Worm (Caenorhabditis elegans) whole organism, L2 larva: ENCODE results near the gene K09E4.4.

Source experiments
- R02D3.7 ChIP-seq: fragments of 150-350 bp; optimal IDR thresholded peaks from 2 replicates; lab custom pipeline; 2014; ENCODE audit warnings: missing biosample characterization, missing genetic modification characterization
- ama-1 ChIP-seq: fragments of 150-350 bp; optimal IDR thresholded peaks from 2 replicates; lab custom pipeline; 2018; ENCODE audit warnings: inconsistent platforms
- lsy-2 ChIP-seq, 2 experiments: fragments of 150-350 bp in 1 of 2; sonication (generic microtip) in 1 of 2; optimal IDR thresholded peaks; 2 replicates each; lab custom pipeline; 2014 to 2017; ENCODE audit warnings: missing biosample characterization in 2 of 2, missing genetic modification characterization in 2 of 2
- nhr-12 ChIP-seq: fragments of 150-350 bp; optimal IDR thresholded peaks from 2 replicates; lab custom pipeline; 2014; ENCODE audit warnings: missing biosample characterization, missing genetic modification characterization
- nhr-237 ChIP-seq: fragments of 150-350 bp; optimal IDR thresholded peaks from 2 replicates; lab custom pipeline; 2014; ENCODE audit warnings: missing biosample characterization, missing genetic modification characterization
- skn-1 ChIP-seq: sonication (generic microtip); optimal IDR thresholded peaks from 2 replicates; lab custom pipeline; 2017; ENCODE audit warnings: missing biosample characterization, missing genetic modification characterization

- TF ChIP-seq nhr-237 (tag; lab: Kevin White, UChicago) (no peak), skn-1 (tag; lab: Kevin White, UChicago) (no peak), nhr-12 (tag; lab: Kevin White, UChicago) (no peak), R02D3.7 (tag; lab: Kevin White, UChicago) (no peak), lsy-2 (tag; optimal IDR thresholded peaks at IDR 0.05; lab: Kevin White, UChicago) (no peak), ama-1 (lab: Kevin White, UChicago) (no peak)
Measured at ce11 chrII:14104470-14104869, 17.5 kb downstream of the K09E4.4 start, which contains the start of gene gur-4.
